Worm (Caenorhabditis elegans): ENCODE results near the gene viro-2.

viro-2 gene

ce11 chrIII:7141285-7141715, 12.6 kb downstream of the viro-2 start:
- TF ChIP-seq elt-2 (tag; optimal IDR thresholded peaks at IDR 0.05), result peak; percentile 11
- peak; percentile 87 for TF ChIP-seq ama-1 (optimal IDR thresholded peaks at IDR 0.05)
- TF ChIP-seq ceh-48 (tag; optimal IDR thresholded peaks at IDR 0.05), result no peak
- no peak for TF ChIP-seq pha-2 (tag; optimal IDR thresholded peaks at IDR 0.05)

DNA sequence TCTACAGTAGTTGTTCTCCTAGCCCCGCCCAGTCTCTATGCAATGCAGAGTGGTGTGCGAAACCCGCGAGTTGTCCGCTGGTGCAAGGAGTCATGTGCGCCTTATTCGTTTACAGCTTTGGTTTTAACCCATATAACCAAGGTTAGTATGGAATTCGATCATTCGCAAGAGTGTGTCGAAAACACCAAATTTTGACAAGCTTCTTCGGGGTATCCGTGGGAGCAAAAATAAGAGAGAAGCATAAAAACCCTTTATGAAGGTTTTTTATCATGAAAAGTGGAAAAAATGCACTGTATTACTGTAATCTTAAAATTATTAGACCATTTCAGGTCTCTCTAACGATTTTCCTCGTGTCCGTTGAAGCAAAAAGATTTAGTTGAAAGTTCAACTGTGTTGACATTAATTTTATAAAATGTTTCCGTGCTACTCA, 13.5 kb downstream of the viro-2 start:
- TF ChIP-seq ama-1 (optimal IDR thresholded peaks at IDR 0.05) (peak; percentile 39), lim-6 (tag; optimal IDR thresholded peaks at IDR 0.05) (no peak), sox-4 (tag; optimal IDR thresholded peaks at IDR 0.05) (no peak), hlh-30 (tag; optimal IDR thresholded peaks at IDR 0.05; ENCODE audit: insufficient read depth) (peak; percentile 25), unc-3 (GFP tag; conservative IDR thresholded peaks at IDR 0.05) (no peak), unc-3 (tag; optimal IDR thresholded peaks at IDR 0.05) (no peak), fax-1 (tag; optimal IDR thresholded peaks at IDR 0.05) (no peak)

DNA sequence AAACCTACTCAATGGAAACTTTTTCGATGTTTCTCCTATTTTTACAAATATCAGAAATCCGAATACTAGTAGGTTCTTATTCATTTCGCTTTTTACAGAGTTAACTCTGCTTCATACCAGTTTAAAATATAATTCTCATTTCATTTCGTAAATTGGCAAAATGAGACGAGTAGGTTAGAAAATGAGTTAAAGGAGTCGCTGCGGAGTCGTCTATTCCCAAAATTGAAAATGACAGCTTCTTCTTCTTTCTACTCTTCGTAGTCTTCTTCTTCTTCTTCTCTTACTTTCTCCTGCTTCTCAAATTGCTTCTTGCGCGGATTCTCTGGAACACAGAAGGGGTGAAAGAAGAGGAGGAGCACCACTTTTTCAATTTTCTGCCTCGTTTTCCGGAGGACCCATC, 16.0 kb downstream of the viro-2 start, which contains the start of gene glr-2:
Gene glr-2, minus strand, starts transcription at position 211 of the 400 bp plus-strand sequence.
- TF ChIP-seq ceh-19 (GFP tag; optimal IDR thresholded peaks at IDR 0.05) (no peak), syd-9 (tag; optimal IDR thresholded peaks at IDR 0.05) (no peak), lim-6 (tag; optimal IDR thresholded peaks at IDR 0.05) (no peak), sdc-2 (tag; optimal IDR thresholded peaks at IDR 0.05) (no peak), lin-11 (tag; optimal IDR thresholded peaks at IDR 0.05) (no peak), K09A11.1 (tag; optimal IDR thresholded peaks at IDR 0.05; ENCODE audit: insufficient read depth) (no peak), unc-42 (tag; optimal IDR thresholded peaks at IDR 0.05) (peak; percentile 59)

DNA sequence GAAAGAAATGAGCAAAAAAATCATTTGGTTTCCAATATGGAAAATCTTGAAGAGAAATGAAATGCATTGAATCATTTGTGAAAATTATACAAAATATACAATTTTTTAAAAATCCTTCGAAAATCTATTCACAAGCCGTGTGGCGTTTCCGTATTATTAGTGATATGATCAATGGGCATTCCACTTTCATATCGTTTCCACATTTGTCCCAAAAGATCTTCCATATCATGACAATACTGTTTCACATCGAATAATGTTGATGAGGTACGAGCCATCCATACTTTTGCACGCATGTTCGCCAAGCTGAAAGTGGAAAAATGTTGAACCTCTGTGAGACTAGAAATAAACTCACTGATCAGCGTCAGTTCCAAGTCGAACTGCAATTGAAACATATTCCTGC, 17.6 kb downstream of the viro-2 start:
- no peak for TF ChIP-seq nhr-232 (tag; optimal IDR thresholded peaks at IDR 0.05)
- no peak for TF ChIP-seq hlh-6 (tag; optimal IDR thresholded peaks at IDR 0.05)
- TF ChIP-seq ceh-48 (tag; optimal IDR thresholded peaks at IDR 0.05), result no peak
- no peak for TF ChIP-seq ztf-16 (tag; optimal IDR thresholded peaks at IDR 0.05)
- no peak for TF ChIP-seq eyg-1 (tag; optimal IDR thresholded peaks at IDR 0.05)
- no peak for TF ChIP-seq pha-2 (tag; optimal IDR thresholded peaks at IDR 0.05)
- TF ChIP-seq elt-2 (tag; optimal IDR thresholded peaks at IDR 0.05), result no peak
- TF ChIP-seq sdc-2 (tag; optimal IDR thresholded peaks at IDR 0.05), result no peak
- TF ChIP-seq dve-1 (tag; optimal IDR thresholded peaks at IDR 0.05), result no peak
- TF ChIP-seq pqm-1 (tag; optimal IDR thresholded peaks at IDR 0.05), result no peak
- TF ChIP-seq odd-2 (tag; optimal IDR thresholded peaks at IDR 0.05), result no peak
- no peak for TF ChIP-seq ama-1 (optimal IDR thresholded peaks at IDR 0.05)
- no peak for TF ChIP-seq sox-4 (tag; optimal IDR thresholded peaks at IDR 0.05)
- no peak for TF ChIP-seq pha-4 (tag; optimal IDR thresholded peaks at IDR 0.05)

- TF ChIP-seq mec-3 (tag; optimal IDR thresholded peaks at IDR 0.05; ENCODE audit: borderline replicate concordance) (no peak), ceh-9 (tag; optimal IDR thresholded peaks at IDR 0.05) (no peak), nhr-11 (tag; optimal IDR thresholded peaks at IDR 0.05) (no peak), hlh-15 (tag; optimal IDR thresholded peaks at IDR 0.05) (no peak), unc-3 (GFP tag; conservative IDR thresholded peaks at IDR 0.05) (no peak), unc-3 (tag; optimal IDR thresholded peaks at IDR 0.05) (no peak), lim-6 (tag; optimal IDR thresholded peaks at IDR 0.05) (no peak), tbx-7 (tag; optimal IDR thresholded peaks at IDR 0.05) (no peak), che-1 (tag; optimal IDR thresholded peaks at IDR 0.05) (no peak), ceh-6 (GFP tag; optimal IDR thresholded peaks at IDR 0.05) (no peak), ama-1 (optimal IDR thresholded peaks at IDR 0.05) (no peak), ceh-30 (tag; optimal IDR thresholded peaks at IDR 0.05) (no peak), ceh-45 (GFP tag; IDR thresholded peaks at IDR 0.05) (no peak), pha-2 (tag; optimal IDR thresholded peaks at IDR 0.05) (no peak), elt-4 (tag; optimal IDR thresholded peaks at IDR 0.05) (no peak), ahr-1 (tag; optimal IDR thresholded peaks at IDR 0.05) (no peak), sox-4 (tag; optimal IDR thresholded peaks at IDR 0.05) (no peak), zip-5 (tag; optimal IDR thresholded peaks at IDR 0.05) (no peak), ets-4 (tag; optimal IDR thresholded peaks at IDR 0.05) (no peak), hlh-30 (tag; optimal IDR thresholded peaks at IDR 0.05; ENCODE audit: insufficient read depth) (no peak)
Measured at ce11 chrIII:7148191-7148590, 19.5 kb downstream of the viro-2 start.

Measured in whole organism, late embryonic.